Worm (Caenorhabditis elegans): Measurements from ENCODE around the gene mip-1.

DNA sequence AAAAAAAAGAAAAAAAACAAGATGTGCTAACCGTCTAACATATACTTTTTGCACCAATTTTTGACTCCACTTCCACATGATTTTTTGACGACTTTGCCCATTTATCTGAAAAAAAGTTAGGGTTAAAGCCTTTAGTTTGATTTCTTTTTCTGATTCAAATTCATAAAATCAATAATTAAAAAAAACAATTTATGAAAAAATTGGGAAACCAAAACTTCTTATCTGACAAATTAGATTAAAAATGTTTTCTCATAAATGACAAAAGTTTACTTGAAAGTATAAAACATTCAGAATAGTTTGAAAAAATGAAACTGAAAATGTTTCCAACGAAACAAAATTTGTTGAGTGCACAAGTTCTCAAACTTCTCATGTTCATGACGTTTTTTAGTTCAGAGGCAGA lies 27.0 kb downstream of the mip-1 start, which contains the start of gene F26A1.7:
- TF ChIP-seq dao-5 (tag; optimal IDR thresholded peaks at IDR 0.05), result no peak
- TF ChIP-seq him-1 (tag; optimal IDR thresholded peaks at IDR 0.05), result no peak
- TF ChIP-seq W03F9.2 (tag; optimal IDR thresholded peaks at IDR 0.05), result no peak

All from whole organism, L4/young adult.